Worm (Caenorhabditis elegans) whole organism, L3 larva: ENCODE results near the gene spp-3.

Experiments used
- R02D3.7 ChIP-seq: fragments of 150-350 bp; optimal IDR thresholded peaks from 2 replicates; lab custom pipeline; 2014; ENCODE audit warnings: missing biosample characterization, missing genetic modification characterization
- ZK546.5 ChIP-seq: sonication (generic microtip); optimal IDR thresholded peaks from 2 replicates; lab custom pipeline; 2017; ENCODE audit warnings: missing biosample characterization, missing genetic modification characterization
- ama-1 ChIP-seq: fragments of 150-350 bp; optimal IDR thresholded peaks from 2 replicates; lab custom pipeline; 2018
- ceh-16 ChIP-seq: sonication (generic microtip); optimal IDR thresholded peaks from 2 replicates; lab custom pipeline; 2017; ENCODE audit warnings: missing biosample characterization, missing genetic modification characterization
- ceh-28 ChIP-seq: fragments of 150-350 bp; optimal IDR thresholded peaks from 2 replicates; lab custom pipeline; 2014; ENCODE audit warnings: missing biosample characterization, missing genetic modification reagents, missing genetic modification characterization
- ceh-82 ChIP-seq: fragments of 150-350 bp; optimal IDR thresholded peaks from 2 replicates; lab custom pipeline; 2014; ENCODE audit warnings: missing biosample characterization, missing genetic modification characterization
- ceh-9 ChIP-seq: sonication (generic microtip); optimal IDR thresholded peaks from 2 replicates; lab custom pipeline; 2018; ENCODE audit warnings: missing biosample characterization, missing genetic modification characterization
- egl-27 ChIP-seq: sonication (generic microtip); optimal IDR thresholded peaks from 4 replicates; lab custom pipeline; 2017; ENCODE audit warnings: missing biosample characterization, missing genetic modification reagents, missing genetic modification characterization
- egl-5 ChIP-seq: fragments of 150-350 bp; optimal IDR thresholded peaks from 2 replicates; lab custom pipeline; 2017; ENCODE audit warnings: missing biosample characterization, missing genetic modification reagents, missing genetic modification characterization, inconsistent platforms
- elt-1 ChIP-seq: fragments of 150-350 bp; optimal IDR thresholded peaks from 2 replicates; lab custom pipeline; 2014; ENCODE audit warnings: missing biosample characterization, missing genetic modification characterization
- elt-2 ChIP-seq: sonication (generic microtip); optimal IDR thresholded peaks from 2 replicates; lab custom pipeline; 2016; ENCODE audit warnings: missing genetic modification reagents, mild to moderate bottlenecking, missing genetic modification characterization, missing compliant biosample characterization
- eor-1 ChIP-seq, 2 experiments: fragments of 150-350 bp; optimal IDR thresholded peaks; 2 replicates each; lab custom pipeline; 2014 to 2018; ENCODE audit warnings: missing biosample characterization in 2 of 2, missing genetic modification characterization in 2 of 2
- fkh-10 ChIP-seq: sonication (generic microtip); optimal IDR thresholded peaks from 2 replicates; lab custom pipeline; 2017; ENCODE audit warnings: missing biosample characterization, missing genetic modification reagents, missing genetic modification characterization
- fkh-2 ChIP-seq: fragments of 150-350 bp; optimal IDR thresholded peaks from 2 replicates; lab custom pipeline; 2014; ENCODE audit warnings: missing biosample characterization, missing genetic modification reagents, missing genetic modification characterization
- fos-1 ChIP-seq: fragments of 150-350 bp; optimal IDR thresholded peaks from 2 replicates; lab custom pipeline; 2014; ENCODE audit warnings: missing biosample characterization, missing genetic modification characterization
- hmg-11 ChIP-seq: sonication (generic microtip); optimal IDR thresholded peaks from 2 replicates; lab custom pipeline; 2016; ENCODE audit warnings: missing genetic modification characterization, missing compliant biosample characterization
- jun-1 ChIP-seq: fragments of 150-350 bp; optimal IDR thresholded peaks from 2 replicates; lab custom pipeline; 2014; ENCODE audit warnings: missing biosample characterization, missing genetic modification reagents, missing genetic modification characterization
- lin-15B ChIP-seq: fragments of 150-350 bp; optimal IDR thresholded peaks from 2 replicates; lab custom pipeline; 2014; ENCODE audit warnings: missing biosample characterization, missing genetic modification characterization
- lin-39 ChIP-seq: fragments of 150-350 bp; optimal IDR thresholded peaks from 2 replicates; lab custom pipeline; 2018; ENCODE audit warnings: missing biosample characterization, missing genetic modification reagents, missing genetic modification characterization
- lsy-12 ChIP-seq: sonication (generic microtip); optimal IDR thresholded peaks from 2 replicates; lab custom pipeline; 2016; ENCODE audit warnings: mild to moderate bottlenecking, missing genetic modification characterization, missing compliant biosample characterization
- mdl-1 ChIP-seq: fragments of 150-350 bp; optimal IDR thresholded peaks from 2 replicates; lab custom pipeline; 2014; ENCODE audit warnings: missing biosample characterization, missing genetic modification characterization
- mml-1 ChIP-seq: fragments of 150-350 bp; sonication (generic microtip); optimal IDR thresholded peaks from 3 replicates; lab custom pipeline; 2014; ENCODE audit warnings: missing biosample characterization, missing genetic modification characterization
- nfya-1 ChIP-seq: sonication (generic microtip); optimal IDR thresholded peaks from 2 replicates; lab custom pipeline; 2017; ENCODE audit warnings: missing genetic modification characterization, mild to moderate bottlenecking, missing compliant biosample characterization, antibody characterized with exemption, moderate library complexity; ENCODE audit not compliant: insufficient read depth
- nhr-11 ChIP-seq: fragments of 150-350 bp; optimal IDR thresholded peaks from 2 replicates; lab custom pipeline; 2014; ENCODE audit warnings: missing biosample characterization, missing genetic modification characterization
- nhr-12 ChIP-seq: fragments of 150-350 bp; optimal IDR thresholded peaks from 2 replicates; lab custom pipeline; 2014; ENCODE audit warnings: missing biosample characterization, missing genetic modification characterization
- nhr-23 ChIP-seq: fragments of 150-350 bp; optimal IDR thresholded peaks from 2 replicates; lab custom pipeline; 2014; ENCODE audit warnings: missing biosample characterization, missing genetic modification reagents, missing genetic modification characterization
- nhr-237 ChIP-seq: fragments of 150-350 bp; optimal IDR thresholded peaks from 2 replicates; lab custom pipeline; 2014; ENCODE audit warnings: missing biosample characterization, missing genetic modification characterization
- nhr-25 ChIP-seq: sonication (generic microtip); optimal IDR thresholded peaks from 2 replicates; lab custom pipeline; 2017; ENCODE audit warnings: missing biosample characterization, missing genetic modification characterization
- nhr-43 ChIP-seq: sonication (generic microtip); optimal IDR thresholded peaks from 2 replicates; lab custom pipeline; 2016; ENCODE audit warnings: mild to moderate bottlenecking, missing genetic modification characterization, missing compliant biosample characterization; ENCODE audit not compliant: poor library complexity, severe bottlenecking
- nhr-76 ChIP-seq: fragments of 150-350 bp; sonication (generic microtip); optimal IDR thresholded peaks from 5 replicates; lab custom pipeline; 2014; ENCODE audit warnings: missing biosample characterization, missing genetic modification characterization
- nhr-77 ChIP-seq: fragments of 150-350 bp; optimal IDR thresholded peaks from 2 replicates; lab custom pipeline; 2014; ENCODE audit warnings: missing biosample characterization, missing genetic modification characterization
- pha-4 ChIP-seq: fragments of 150-350 bp; optimal IDR thresholded peaks from 2 replicates; lab custom pipeline; 2014; ENCODE audit warnings: missing biosample characterization, missing genetic modification reagents, missing genetic modification characterization
- pqm-1 ChIP-seq: fragments of 150-350 bp; optimal IDR thresholded peaks from 2 replicates; lab custom pipeline; 2017; ENCODE audit warnings: missing biosample characterization, missing genetic modification characterization, inconsistent platforms
- sea-2 ChIP-seq: fragments of 150-350 bp; sonication (generic microtip); optimal IDR thresholded peaks from 4 replicates; lab custom pipeline; 2014; ENCODE audit warnings: missing biosample characterization, missing genetic modification reagents, missing genetic modification characterization
- skn-1 ChIP-seq: fragments of 150-350 bp; optimal IDR thresholded peaks from 2 replicates; lab custom pipeline; 2014; ENCODE audit warnings: missing biosample characterization, missing genetic modification characterization
- tbx-2 ChIP-seq: sonication (generic microtip); optimal IDR thresholded peaks from 2 replicates; lab custom pipeline; 2016; ENCODE audit warnings: mild to moderate bottlenecking, missing genetic modification characterization, missing compliant biosample characterization
- unc-39 ChIP-seq: sonication (generic microtip); optimal IDR thresholded peaks from 4 replicates; lab custom pipeline; 2017; ENCODE audit warnings: missing biosample characterization, missing genetic modification characterization
- unc-62 ChIP-seq: fragments of 150-350 bp; sonication (generic microtip); optimal IDR thresholded peaks from 4 replicates; lab custom pipeline; 2014; ENCODE audit warnings: missing biosample characterization, missing genetic modification reagents, missing genetic modification characterization
- zag-1 ChIP-seq: fragments of 150-350 bp; optimal IDR thresholded peaks from 2 replicates; lab custom pipeline; 2014; ENCODE audit warnings: missing biosample characterization, missing genetic modification characterization
- ztf-11 ChIP-seq: fragments of 150-350 bp; optimal IDR thresholded peaks from 2 replicates; lab custom pipeline; 2014; ENCODE audit warnings: missing biosample characterization, missing genetic modification characterization
- ztf-4 ChIP-seq: fragments of 150-350 bp; optimal IDR thresholded peaks from 2 replicates; lab custom pipeline; 2014; ENCODE audit warnings: missing biosample characterization, missing genetic modification characterization

The spp-3 gene

ce11 chrX:7315329-7315728 lies at the start of gene spp-3:
spp-3 (minus strand) TSS chrX:7315353.
- TF ChIP-seq nhr-76 (tag; lab: Kevin White, UChicago) (no peak), pqm-1 (tag; lab: Kevin White, UChicago) (peak; percentile 93), ztf-11 (tag; lab: Kevin White, UChicago) (no peak), nhr-237 (no peak), nfya-1 (tag; lab: Kevin White, UChicago) (peak; percentile 48), ceh-16 (no peak), skn-1 (tag; lab: Kevin White, UChicago) (peak; percentile 88), lin-15B (tag; lab: Kevin White, UChicago) (no peak), hmg-11 (tag; lab: Kevin White, UChicago) (no peak), nhr-11 (tag; lab: Kevin White, UChicago) (no peak), unc-39 (no peak), pha-4 (tag; lab: Kevin White, UChicago) (peak; percentile 38), jun-1 (peak; percentile 57), nhr-23 (no peak), ceh-82 (no peak), sea-2 (no peak), ama-1 (lab: Kevin White, UChicago) (no peak), elt-1 (tag; lab: Kevin White, UChicago) (no peak), elt-2 (tag; lab: Kevin White, UChicago) (peak; percentile 96), mml-1 (no peak), lin-39 (no peak), unc-62 (GFP tag; lab: Kevin White, UChicago) (no peak), R02D3.7 (tag; lab: Kevin White, UChicago) (no peak), nhr-25 (no peak), tbx-2 (tag; lab: Kevin White, UChicago) (no peak)

ce11 chrX:7343747-7344146 lies 28.6 kb upstream of the spp-3 start, which contains the start of gene C07D8.5:
C07D8.5 (plus strand) TSS chrX:7344047.
- no peak for TF ChIP-seq tbx-2 (tag; lab: Kevin White, UChicago)
- TF ChIP-seq fos-1 = no peak
- TF ChIP-seq nhr-77 (tag; lab: Kevin White, UChicago) = no peak
- no peak for TF ChIP-seq ztf-11 (tag; lab: Kevin White, UChicago)
- TF ChIP-seq nfya-1 (tag; lab: Kevin White, UChicago) = no peak
- no peak for TF ChIP-seq unc-62 (GFP tag; lab: Kevin White, UChicago)
- no peak for TF ChIP-seq R02D3.7 (tag; lab: Kevin White, UChicago)

- TF ChIP-seq skn-1 (tag; lab: Kevin White, UChicago) (peak; percentile 59), nhr-12 (no peak), pha-4 (tag; lab: Kevin White, UChicago) (peak; percentile 30), elt-2 (tag; lab: Kevin White, UChicago) (peak; percentile 60)
Measured at ce11 chrX:7343218-7343617, 28.1 kb upstream of the spp-3 start.

- TF ChIP-seq elt-2 (tag; lab: Kevin White, UChicago) (peak; percentile 97), eor-1 (tag; optimal IDR thresholded peaks at IDR 0.05; lab: Kevin White, UChicago) (no peak), fos-1 (no peak), egl-5 (no peak), fkh-10 (GFP tag; lab: Kevin White, UChicago) (no peak), nhr-77 (tag; lab: Kevin White, UChicago) (peak; percentile 8), lin-39 (no peak), lsy-12 (tag; lab: Kevin White, UChicago) (no peak), nhr-237 (no peak), nhr-76 (tag; lab: Kevin White, UChicago) (no peak), nhr-43 (tag; lab: Kevin White, UChicago) (no peak), nhr-25 (no peak), jun-1 (peak; percentile 26), tbx-2 (tag; lab: Kevin White, UChicago) (no peak), mdl-1 (no peak), nfya-1 (tag; lab: Kevin White, UChicago) (peak; percentile 36), skn-1 (tag; lab: Kevin White, UChicago) (peak; percentile 88), ceh-9 (no peak), ceh-28 (tag; lab: Kevin White, UChicago) (no peak), egl-27 (tag; lab: Kevin White, UChicago) (no peak), ZK546.5 (no peak), nhr-12 (no peak), ztf-4 (no peak), nhr-23 (no peak), pha-4 (tag; lab: Kevin White, UChicago) (peak; percentile 26), hmg-11 (tag; lab: Kevin White, UChicago) (no peak), unc-39 (no peak), fkh-2 (no peak), zag-1 (tag; lab: Kevin White, UChicago) (no peak), pqm-1 (tag; lab: Kevin White, UChicago) (peak; percentile 92), unc-62 (GFP tag; lab: Kevin White, UChicago) (no peak)
Measured at ce11 chrX:7340915-7341559, 25.9 kb upstream of the spp-3 start, which contains the start of gene C07D8.6. C07D8.6 (plus strand) TSS chrX:7341509.
